Fruit fly (Drosophila melanogaster) whole organism, embryonic: ENCODE data around the gene CG5902.

Experiments
- Atf-2 ChIP-seq: fragments of 200-800 bp; sonication (Bioruptor generic); optimal IDR thresholded peaks from 2 replicates; lab custom pipeline; 2016; ENCODE audit warnings: missing biosample characterization, missing genetic modification characterization
- Bdp1 ChIP-seq: fragments of 200-800 bp; sonication (Bioruptor generic); optimal IDR thresholded peaks from 3 replicates; lab custom pipeline; 2016; ENCODE audit warnings: missing biosample characterization, missing genetic modification characterization
- Blimp-1 ChIP-seq: fragments of 200-800 bp; sonication (Bioruptor generic); optimal IDR thresholded peaks from 3 replicates; lab custom pipeline; 2018; ENCODE audit warnings: missing biosample characterization, missing genetic modification characterization, mild to moderate bottlenecking, moderate library complexity, missing genetic modification reagents
- C15 ChIP-seq: fragments of 200-800 bp; sonication (Bioruptor generic); IDR thresholded peaks from 3 replicates; pipeline ENCODE4 v1.3.6; 2022; ENCODE audit warnings: missing biosample characterization, missing genetic modification characterization
- CG10209 ChIP-seq: fragments of 200-800 bp; sonication (Bioruptor generic); optimal IDR thresholded peaks from 3 replicates; lab custom pipeline; 2017; ENCODE audit warnings: missing biosample characterization, mild to moderate bottlenecking, missing genetic modification characterization, missing genetic modification reagents
- CG10321 ChIP-seq: fragments of 200-800 bp; sonication (Bioruptor generic); IDR thresholded peaks from 2 replicates; pipeline ENCODE4 v1.3.6; 2022; ENCODE audit warnings: missing biosample characterization, missing genetic modification characterization
- CG1233 ChIP-seq: fragments of 200-800 bp; sonication (Bioruptor generic); optimal IDR thresholded peaks from 4 replicates; lab custom pipeline; 2018; ENCODE audit warnings: missing biosample characterization, mild to moderate bottlenecking, missing genetic modification characterization
- CG12659 ChIP-seq: fragments of 200-800 bp; sonication (Bioruptor generic); optimal IDR thresholded peaks from 3 replicates; lab custom pipeline; 2017; ENCODE audit warnings: mild to moderate bottlenecking, missing biosample characterization, missing genetic modification reagents, missing genetic modification characterization
- CG13123 ChIP-seq: fragments of 200-800 bp; sonication (Bioruptor generic); optimal IDR thresholded peaks from 2 replicates; lab custom pipeline; 2016; ENCODE audit warnings: missing biosample characterization, missing genetic modification characterization
- CG15514 ChIP-seq: fragments of 200-800 bp; sonication (Bioruptor generic); optimal IDR thresholded peaks from 3 replicates; lab custom pipeline; 2017; ENCODE audit warnings: missing biosample characterization, missing genetic modification characterization, mild to moderate bottlenecking, moderate library complexity, missing genetic modification reagents
- CG31224 ChIP-seq: fragments of 200-800 bp; sonication (Bioruptor generic); IDR thresholded peaks from 2 replicates; pipeline ENCODE4 v1.3.6; 2022; ENCODE audit warnings: missing biosample characterization, missing genetic modification characterization
- CG32532 ChIP-seq: fragments of 200-800 bp; sonication (Bioruptor generic); IDR thresholded peaks from 2 replicates; pipeline ENCODE4 v1.3.6; 2022; ENCODE audit warnings: missing biosample characterization, missing genetic modification characterization
- CG4820 ChIP-seq: fragments of 200-800 bp; sonication (Bioruptor generic); optimal IDR thresholded peaks from 3 replicates; lab custom pipeline; 2016; ENCODE audit warnings: missing biosample characterization, missing genetic modification characterization
- CG6854 ChIP-seq: fragments of 200-800 bp; sonication (Bioruptor generic); optimal IDR thresholded peaks from 3 replicates; lab custom pipeline; 2017; ENCODE audit warnings: missing biosample characterization, mild to moderate bottlenecking, missing genetic modification characterization
- Dad ChIP-seq: fragments of 200-800 bp; sonication (Bioruptor generic); optimal IDR thresholded peaks from 3 replicates; lab custom pipeline; 2016; ENCODE audit warnings: missing biosample characterization, missing genetic modification characterization
- Dip2 ChIP-seq: fragments of 200-800 bp; sonication (Bioruptor generic); IDR thresholded peaks from 2 replicates; pipeline ENCODE4 v1.3.6; 2022; ENCODE audit warnings: missing biosample characterization, missing genetic modification characterization
- Gsc ChIP-seq: fragments of 200-800 bp; sonication (Bioruptor generic); IDR thresholded peaks from 2 replicates; pipeline ENCODE4 v1.3.6; 2022; ENCODE audit warnings: missing biosample characterization, missing genetic modification characterization
- HHEX ChIP-seq: fragments of 200-800 bp; sonication (Bioruptor generic); optimal IDR thresholded peaks from 3 replicates; lab custom pipeline; 2017; ENCODE audit warnings: missing biosample characterization, mild to moderate bottlenecking, missing genetic modification characterization, missing genetic modification reagents
- HLH54F ChIP-seq: fragments of 200-800 bp; sonication (Bioruptor generic); optimal IDR thresholded peaks from 3 replicates; lab custom pipeline; 2016; ENCODE audit warnings: missing biosample characterization, missing genetic modification characterization
- Hmr ChIP-seq: fragments of 200-800 bp; sonication (Bioruptor generic); optimal IDR thresholded peaks from 3 replicates; lab custom pipeline; 2017; ENCODE audit warnings: mild to moderate bottlenecking, missing biosample characterization, missing genetic modification reagents, missing genetic modification characterization
- Lpt ChIP-seq: fragments of >200 bp; optimal IDR thresholded peaks from 2 replicates; lab custom pipeline; 2018; ENCODE audit warnings: missing biosample characterization, missing genetic modification characterization
- NC2α ChIP-seq: fragments of 200-800 bp; sonication (Bioruptor generic); optimal IDR thresholded peaks from 2 replicates; lab custom pipeline; 2016; ENCODE audit warnings: missing biosample characterization, missing genetic modification characterization
- Nf-YB ChIP-seq: fragments of 200-800 bp; sonication (Bioruptor generic); optimal IDR thresholded peaks from 3 replicates; lab custom pipeline; 2019; ENCODE audit warnings: missing biosample characterization, mild to moderate bottlenecking, missing genetic modification characterization, moderate library complexity
- Ptx1 ChIP-seq: fragments of 200-800 bp; sonication (Bioruptor generic); IDR thresholded peaks from 2 replicates; pipeline ENCODE4 v1.3.6; 2022; ENCODE audit warnings: missing biosample characterization, missing genetic modification characterization
- Spps ChIP-seq: fragments of 200-800 bp; sonication (Bioruptor generic); optimal IDR thresholded peaks from 2 replicates; lab custom pipeline; 2018; ENCODE audit warnings: missing biosample characterization, mild to moderate bottlenecking, missing genetic modification characterization
- Vsx1 ChIP-seq: fragments of 200-800 bp; sonication (Bioruptor generic); optimal IDR thresholded peaks from 2 replicates; lab custom pipeline; 2017; ENCODE audit warnings: missing biosample characterization, mild to moderate bottlenecking, missing genetic modification characterization, missing genetic modification reagents
- ab ChIP-seq: fragments of 200-800 bp; sonication (Bioruptor generic); optimal IDR thresholded peaks from 2 replicates; lab custom pipeline; 2016; ENCODE audit warnings: missing biosample characterization, missing genetic modification characterization
- al ChIP-seq: fragments of 200-800 bp; sonication (Bioruptor generic); IDR thresholded peaks from 2 replicates; pipeline ENCODE4 v1.3.6; 2022; ENCODE audit warnings: missing biosample characterization, missing genetic modification characterization
- az2 ChIP-seq: fragments of 200-800 bp; sonication (Bioruptor generic); optimal IDR thresholded peaks from 3 replicates; lab custom pipeline; 2016; ENCODE audit warnings: missing biosample characterization, missing genetic modification characterization
- chif ChIP-seq, 2 experiments: fragments of 200-800 bp; sonication (Bioruptor generic); optimal IDR thresholded peaks; 3 replicates each; lab custom pipeline; 2016; ENCODE audit warnings: missing biosample characterization in 2 of 2, missing genetic modification characterization in 2 of 2
- chinmo ChIP-seq: fragments of 200-800 bp; sonication (Bioruptor generic); IDR thresholded peaks from 4 replicates; pipeline ENCODE4 v1.3.6; 2022; ENCODE audit warnings: missing biosample characterization, missing genetic modification characterization; ENCODE audit not compliant: partially characterized antibody
- ci ChIP-seq: fragments of 200-800 bp; sonication (Bioruptor generic); IDR thresholded peaks from 3 replicates; pipeline ENCODE4 v1.3.6; 2022; ENCODE audit warnings: missing biosample characterization, missing genetic modification characterization
- croc ChIP-seq: fragments of 200-800 bp; sonication (Bioruptor generic); conservative IDR thresholded peaks from 3 replicates; pipeline ENCODE4 v1.3.6; 2022; ENCODE audit warnings: missing biosample characterization, missing genetic modification characterization
- dmrt99B ChIP-seq: fragments of 200-800 bp; sonication (Bioruptor generic); optimal IDR thresholded peaks from 2 replicates; lab custom pipeline; 2018; ENCODE audit warnings: missing biosample characterization, mild to moderate bottlenecking, missing genetic modification characterization, moderate library complexity
- exex ChIP-seq: fragments of 200-800 bp; sonication (Bioruptor generic); optimal IDR thresholded peaks from 4 replicates; lab custom pipeline; 2018; ENCODE audit warnings: missing biosample characterization, mild to moderate bottlenecking, missing genetic modification characterization, moderate library complexity
- fd102C ChIP-seq: fragments of 200-800 bp; sonication (Bioruptor generic); optimal IDR thresholded peaks from 2 replicates; lab custom pipeline; 2018; ENCODE audit warnings: missing biosample characterization, mild to moderate bottlenecking, missing genetic modification characterization, moderate library complexity
- ind ChIP-seq: fragments of 200-800 bp; sonication (Bioruptor generic); optimal IDR thresholded peaks from 3 replicates; lab custom pipeline; 2016; ENCODE audit warnings: missing biosample characterization, missing genetic modification characterization
- repo ChIP-seq: fragments of 200-800 bp; sonication (Bioruptor generic); optimal IDR thresholded peaks from 2 replicates; lab custom pipeline; 2016; ENCODE audit warnings: missing biosample characterization, missing genetic modification characterization
- sqz ChIP-seq: fragments of 200-800 bp; sonication (Bioruptor generic); optimal IDR thresholded peaks from 3 replicates; lab custom pipeline; 2018; ENCODE audit warnings: missing biosample characterization, mild to moderate bottlenecking, missing genetic modification characterization
- stc ChIP-seq: fragments of 200-800 bp; sonication (Bioruptor generic); IDR thresholded peaks from 2 replicates; pipeline ENCODE4 v1.3.6; 2022; ENCODE audit warnings: missing biosample characterization, missing genetic modification characterization
- tgo ChIP-seq: fragments of 200-800 bp; sonication (Bioruptor generic); IDR thresholded peaks from 3 replicates; pipeline ENCODE4 v1.3.6; 2022; ENCODE audit warnings: missing biosample characterization, missing genetic modification characterization
- ttk ChIP-seq: fragments of 200-800 bp; sonication (Bioruptor generic); IDR thresholded peaks from 2 replicates; pipeline ENCODE4 v2.1.2; 2022; ENCODE audit warnings: missing biosample characterization, missing genetic modification characterization
- unc-4 ChIP-seq: fragments of 200-800 bp; sonication (Bioruptor generic); IDR thresholded peaks from 2 replicates; pipeline ENCODE4 v1.3.6; 2022; ENCODE audit warnings: missing biosample characterization, missing genetic modification characterization; ENCODE audit not compliant: partially characterized antibody
- unpg ChIP-seq: fragments of 200-800 bp; sonication (Bioruptor generic); optimal IDR thresholded peaks from 3 replicates; lab custom pipeline; 2018; ENCODE audit warnings: missing biosample characterization, mild to moderate bottlenecking, missing genetic modification characterization, moderate library complexity
- yki ChIP-seq: fragments of >200 bp; optimal IDR thresholded peaks from 3 replicates; lab custom pipeline; 2018
- zen ChIP-seq: fragments of 200-800 bp; sonication (Bioruptor generic); optimal IDR thresholded peaks from 3 replicates; lab custom pipeline; 2018; ENCODE audit warnings: missing biosample characterization, mild to moderate bottlenecking, missing genetic modification characterization, moderate library complexity
- zfh1 ChIP-seq: fragments of 200-800 bp; sonication (Bioruptor generic); IDR thresholded peaks from 3 replicates; pipeline ENCODE4 v1.3.6; 2022; ENCODE audit warnings: missing biosample characterization, missing genetic modification characterization

CG5902 gene

DNA sequence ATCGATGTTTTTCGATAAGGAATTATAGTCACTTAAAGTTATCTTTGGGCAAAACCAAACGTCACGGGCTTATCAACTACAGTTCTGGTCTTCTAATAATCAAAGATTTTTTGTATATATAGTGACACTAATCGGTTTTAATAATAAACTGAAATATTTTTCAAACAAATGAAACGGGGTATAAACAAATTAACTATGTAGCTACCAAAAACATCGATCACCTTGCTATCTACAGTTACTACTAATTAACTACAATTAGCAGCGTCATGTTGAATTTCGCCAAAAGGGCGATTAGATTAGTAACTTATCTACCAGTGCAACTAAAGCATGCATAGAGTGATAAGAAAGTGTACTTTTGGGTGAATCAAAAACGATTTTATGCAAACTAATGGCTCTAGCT, 4.9 kb downstream of the CG5902 start:
- TF ChIP-seq Vsx1 (GFP tag; lab: Kevin White, UChicago) (peak; percentile 12), ab (GFP tag; lab: Kevin White, UChicago) (no peak), exex (tag; lab: Kevin White, UChicago) (peak; percentile 94), CG10209 (GFP tag; lab: Kevin White, UChicago) (no peak), chinmo (GFP tag; lab: Robert Waterston, UW) (0 out of 4 replicates have a peak, but pooled peaks have one; percentile 41), CG31224 (GFP tag; lab: Robert Waterston, UW) (no peak)

DNA sequence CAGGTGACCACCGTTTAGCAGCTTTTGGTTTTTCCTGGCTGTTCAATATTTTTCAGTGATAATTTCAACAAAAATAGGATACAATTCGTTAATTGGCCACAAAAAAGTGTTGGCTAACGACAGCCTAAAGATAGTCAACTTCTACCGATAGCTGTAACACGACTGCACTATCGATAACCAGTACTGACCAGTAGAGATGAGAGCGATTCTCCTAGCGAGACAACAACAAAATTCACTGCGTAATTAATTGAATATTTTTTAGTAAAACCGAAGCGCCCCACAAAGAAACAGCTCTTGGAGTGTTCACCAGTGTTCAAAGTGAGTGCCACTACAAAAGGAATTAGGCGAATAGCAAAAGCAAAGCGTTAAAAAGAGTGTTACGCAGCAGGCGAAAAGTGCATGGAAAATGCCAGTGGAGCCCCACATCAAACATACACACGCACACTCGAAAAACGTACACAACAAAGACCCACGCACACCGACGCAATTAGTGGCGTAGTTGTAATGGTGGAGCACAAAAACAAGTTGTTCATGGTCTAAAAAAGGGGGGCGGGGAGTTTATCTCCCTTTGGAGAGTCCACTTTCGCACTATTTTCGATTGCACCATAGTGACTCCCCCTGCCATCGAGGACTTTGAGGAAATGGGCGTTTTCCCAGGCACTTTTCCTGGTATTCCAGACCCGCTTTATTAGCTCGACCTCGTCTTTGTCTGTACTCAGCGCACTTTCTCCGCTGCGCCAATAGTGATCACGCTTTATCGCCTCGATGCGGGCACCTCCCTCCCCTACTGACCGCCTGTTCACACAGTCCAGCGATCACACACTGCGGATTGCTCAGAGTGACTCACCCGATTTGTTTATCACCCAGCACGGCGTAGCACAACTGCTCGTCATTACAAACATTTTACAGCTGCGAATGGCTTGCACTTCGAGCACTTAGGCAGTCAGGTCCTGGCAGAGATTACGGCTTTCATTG, 6.7 kb downstream of the CG5902 start, which contains the start of the genes Epp and Rab7:
Gene Epp (minus strand): TSS at position 94 of the 975 bp plus-strand sequence.
Gene Rab7 (plus strand): TSS at position 186 of the 975 bp plus-strand sequence.
- TF ChIP-seq Nf-YB (peak; percentile 45), CG4820 (no peak), HLH54F (peak; percentile 64), repo (GFP tag; lab: Kevin White, UChicago) (peak; percentile 7), croc (GFP tag; lab: Robert Waterston, UW) (no peak), tgo (no peak), Dip2 (GFP tag; lab: Robert Waterston, UW) (no peak), ci (GFP tag; lab: Robert Waterston, UW) (peak; percentile 32; the same call in 1 of the 3 replicates), dmrt99B (tag; lab: Kevin White, UChicago) (no peak), unc-4 (GFP tag; lab: Robert Waterston, UW) (peak; percentile 95), Bdp1 (GFP tag; lab: Kevin White, UChicago) (no peak), CG6854 (GFP tag; lab: Kevin White, UChicago) (no peak), CG15514 (GFP tag; lab: Kevin White, UChicago) (peak; percentile 66), az2 (GFP tag; lab: Kevin White, UChicago) (no peak), ind (GFP tag; lab: Kevin White, UChicago) (peak; percentile 8), Atf-2 (GFP tag; lab: Kevin White, UChicago) (no peak), fd102C (GFP tag; lab: Kevin White, UChicago) (no peak), CG32532 (peak; percentile 29; the same call in 1 of the 2 replicates), sqz (GFP tag; lab: Kevin White, UChicago) (no peak), NC2α (GFP tag; lab: Kevin White, UChicago) (no peak), C15 (no peak), CG10321 (peak; percentile 46; the same call in 1 of the 2 replicates), Blimp-1 (peak; percentile 53), Lpt (GFP tag; lab: Kevin White, UChicago) (no peak), unpg (GFP tag; lab: Kevin White, UChicago) (peak; percentile 18), HHEX (GFP tag; lab: Kevin White, UChicago) (peak; percentile 23), chif (GFP tag; optimal IDR thresholded peaks at IDR 0.05; lab: Kevin White, UChicago) (peak in 1 of 2 experiments; percentile 28), CG1233 (GFP tag; lab: Kevin White, UChicago) (peak; percentile 12), CG13123 (GFP tag; lab: Kevin White, UChicago) (peak; percentile 3), CG12659 (GFP tag; lab: Kevin White, UChicago) (peak; percentile 75), zen (tag; lab: Kevin White, UChicago) (peak; percentile 60), zfh1 (GFP tag; lab: Robert Waterston, UW) (0 out of 3 replicates have a peak, but pooled peaks have one; percentile 37), al (GFP tag; lab: Robert Waterston, UW) (0 out of 2 replicates have a peak, but pooled peaks have one; percentile 22), Hmr (GFP tag; lab: Kevin White, UChicago) (peak; percentile 44), Gsc (GFP tag; lab: Robert Waterston, UW) (no peak), ttk (GFP tag; lab: Robert Waterston, UW) (no peak), yki (lab: Kevin White, UChicago) (no peak), Dad (peak; percentile 36), Ptx1 (GFP tag; lab: Robert Waterston, UW) (peak; percentile 40; the same call in 1 of the 2 replicates), Spps (tag; lab: Kevin White, UChicago) (no peak), stc (GFP tag; lab: Robert Waterston, UW) (no peak)
